Worm (Caenorhabditis elegans) whole organism, midembryonic: Measurements from ENCODE around the gene vps-26.

Experiments used
- T22C8.4 ChIP-seq: fragments of 200-800 bp; sonication (Bioruptor generic); IDR thresholded peaks from 2 replicates; pipeline ENCODE4 v1.3.6; 2022; ENCODE audit warnings: missing genetic modification characterization, missing compliant biosample characterization
- cog-1 ChIP-seq: sonication (generic microtip); optimal IDR thresholded peaks from 2 replicates; lab custom pipeline; 2016; ENCODE audit warnings: missing genetic modification characterization, missing compliant biosample characterization
- flt-1 ChIP-seq: fragments of 200-800 bp; sonication (Bioruptor generic); IDR thresholded peaks from 2 replicates; pipeline ENCODE4 v1.3.6; 2022; ENCODE audit warnings: missing genetic modification characterization, missing compliant biosample characterization
- klf-2 ChIP-seq: fragments of 200-800 bp; sonication (Bioruptor generic); conservative IDR thresholded peaks from 2 replicates; pipeline ENCODE4 v1.3.6; 2022; ENCODE audit warnings: missing genetic modification reagents, missing genetic modification characterization, missing compliant biosample characterization
- med-1 ChIP-seq: sonication (generic microtip); optimal IDR thresholded peaks from 2 replicates; lab custom pipeline; 2017; ENCODE audit warnings: missing genetic modification characterization, mild to moderate bottlenecking, missing compliant biosample characterization, antibody characterized with exemption, missing genetic modification reagents; ENCODE audit not compliant: insufficient read depth
- ref-1 ChIP-seq: fragments of 200-800 bp; sonication (Bioruptor generic); conservative IDR thresholded peaks from 2 replicates; pipeline ENCODE4 v1.3.6; 2022; ENCODE audit warnings: missing genetic modification reagents, missing genetic modification characterization, missing compliant biosample characterization
- tab-1 ChIP-seq: fragments of 200-800 bp; sonication (Bioruptor generic); IDR thresholded peaks from 2 replicates; pipeline ENCODE4 v1.3.6; 2022; ENCODE audit warnings: missing genetic modification characterization, missing compliant biosample characterization
- ztf-23 ChIP-seq: fragments of 200-800 bp; sonication (Bioruptor generic); IDR thresholded peaks from 2 replicates; pipeline ENCODE4 v1.3.6; 2022; ENCODE audit warnings: missing genetic modification reagents, missing genetic modification characterization, missing compliant biosample characterization
- ztf-29 ChIP-seq: fragments of 200-800 bp; sonication (Bioruptor generic); IDR thresholded peaks from 2 replicates; pipeline ENCODE4 v1.3.6; 2022; ENCODE audit warnings: missing genetic modification reagents, missing genetic modification characterization, missing compliant biosample characterization

Gene vps-26

ce11 chrIV:9341591-9341990 lies at the start of gene vps-26:
Gene vps-26, minus strand, starts transcription at chrIV:9341790.
- TF ChIP-seq klf-2, result no peak

- TF ChIP-seq med-1, result no peak
- no peak for TF ChIP-seq flt-1 (GFP tag; lab: Robert Waterston, UW)
- TF ChIP-seq ref-1, result no peak
- no peak for TF ChIP-seq ztf-23 (GFP tag; lab: Robert Waterston, UW)
- no peak for TF ChIP-seq ztf-29 (GFP tag; lab: Robert Waterston, UW)
- TF ChIP-seq klf-2, result no peak
- TF ChIP-seq tab-1, result no peak
- no peak for TF ChIP-seq cog-1 (tag; lab: Kevin White, UChicago)
- no peak for TF ChIP-seq T22C8.4 (GFP tag; lab: Robert Waterston, UW)
Observed at ce11 chrIV:9386038-9386437, 44.4 kb upstream of the vps-26 start, which contains the start of gene daf-15. Gene daf-15, plus strand, starts transcription at chrIV:9386208.

- TF ChIP-seq flt-1 (GFP tag; lab: Robert Waterston, UW) (no peak), T22C8.4 (GFP tag; lab: Robert Waterston, UW) (no peak), klf-2 (no peak), ztf-23 (GFP tag; lab: Robert Waterston, UW) (no peak), med-1 (no peak), tab-1 (no peak), cog-1 (tag; lab: Kevin White, UChicago) (no peak), ref-1 (no peak), ztf-29 (GFP tag; lab: Robert Waterston, UW) (no peak)
Observed at ce11 chrIV:9384826-9385225, 43.2 kb upstream of the vps-26 start, which contains the start of gene C10C5.7. Gene C10C5.7, plus strand, starts transcription at chrIV:9385126.

- no peak for TF ChIP-seq tab-1
- TF ChIP-seq klf-2, result no peak
- TF ChIP-seq ztf-23 (GFP tag; lab: Robert Waterston, UW), result no peak
- no peak for TF ChIP-seq T22C8.4 (GFP tag; lab: Robert Waterston, UW)
- TF ChIP-seq flt-1 (GFP tag; lab: Robert Waterston, UW), result no peak
- TF ChIP-seq ztf-29 (GFP tag; lab: Robert Waterston, UW), result no peak
- TF ChIP-seq med-1, result no peak
- no peak for TF ChIP-seq ref-1
- no peak for TF ChIP-seq cog-1 (tag; lab: Kevin White, UChicago)
Observed at ce11 chrIV:9381136-9381535, 39.5 kb upstream of the vps-26 start, which contains the start of gene C10C5.5. Gene C10C5.5, plus strand, starts transcription at chrIV:9381436.

ce11 chrIV:9378272-9378671 lies 36.7 kb upstream of the vps-26 start, which contains the start of gene C10C5.4:
Gene C10C5.4, plus strand, starts transcription at chrIV:9378552.
- TF ChIP-seq T22C8.4 (GFP tag; lab: Robert Waterston, UW) (no peak), klf-2 (no peak), ref-1 (no peak), med-1 (no peak), flt-1 (GFP tag; lab: Robert Waterston, UW) (no peak), ztf-23 (GFP tag; lab: Robert Waterston, UW) (no peak), ztf-29 (GFP tag; lab: Robert Waterston, UW) (no peak), tab-1 (no peak), cog-1 (tag; lab: Kevin White, UChicago) (no peak)

- TF ChIP-seq tab-1, result no peak
- no peak for TF ChIP-seq ref-1
- TF ChIP-seq klf-2, result no peak
- no peak for TF ChIP-seq ztf-29 (GFP tag; lab: Robert Waterston, UW)
- no peak for TF ChIP-seq cog-1 (tag; lab: Kevin White, UChicago)
- TF ChIP-seq ztf-23 (GFP tag; lab: Robert Waterston, UW), result no peak
- no peak for TF ChIP-seq T22C8.4 (GFP tag; lab: Robert Waterston, UW)
- no peak for TF ChIP-seq flt-1 (GFP tag; lab: Robert Waterston, UW)
- no peak for TF ChIP-seq med-1
Observed at ce11 chrIV:9376550-9376949, 35.0 kb upstream of the vps-26 start.

ce11 chrIV:9374529-9374928 lies 32.9 kb upstream of the vps-26 start, which contains the start of gene C10C5.3:
Gene C10C5.3, plus strand, starts transcription at chrIV:9374829.
- TF ChIP-seq klf-2, result no peak
- TF ChIP-seq ref-1, result no peak

- TF ChIP-seq flt-1 (GFP tag; lab: Robert Waterston, UW) (no peak), ref-1 (no peak), ztf-23 (GFP tag; lab: Robert Waterston, UW) (no peak), med-1 (no peak)
Observed at ce11 chrIV:9371126-9371525, 29.5 kb upstream of the vps-26 start, which contains the start of gene fbxc-58. Gene fbxc-58, plus strand, starts transcription at chrIV:9371508.

ce11 chrIV:9367852-9368627 lies 26.4 kb upstream of the vps-26 start:
- no peak for TF ChIP-seq ztf-29 (GFP tag; lab: Robert Waterston, UW)
- no peak for TF ChIP-seq ztf-23 (GFP tag; lab: Robert Waterston, UW)
- no peak for TF ChIP-seq tab-1

ce11 chrIV:9366411-9366810 lies 24.8 kb upstream of the vps-26 start, which contains the start of gene pezo-1:
Gene pezo-1, minus strand, starts transcription at chrIV:9366511.
- no peak for TF ChIP-seq klf-2
- no peak for TF ChIP-seq ref-1
- TF ChIP-seq ztf-29 (GFP tag; lab: Robert Waterston, UW), result no peak
- no peak for TF ChIP-seq cog-1 (tag; lab: Kevin White, UChicago)
- TF ChIP-seq med-1, result no peak
- no peak for TF ChIP-seq ztf-23 (GFP tag; lab: Robert Waterston, UW)
- TF ChIP-seq tab-1, result no peak
- TF ChIP-seq flt-1 (GFP tag; lab: Robert Waterston, UW), result no peak
- TF ChIP-seq T22C8.4 (GFP tag; lab: Robert Waterston, UW), result no peak

- TF ChIP-seq ref-1 (no peak), T22C8.4 (GFP tag; lab: Robert Waterston, UW) (no peak), ztf-23 (GFP tag; lab: Robert Waterston, UW) (no peak), cog-1 (tag; lab: Kevin White, UChicago) (no peak), med-1 (no peak), klf-2 (no peak), tab-1 (no peak), ztf-29 (GFP tag; lab: Robert Waterston, UW) (no peak), flt-1 (GFP tag; lab: Robert Waterston, UW) (no peak)
Observed at ce11 chrIV:9353728-9354127, 12.1 kb upstream of the vps-26 start.
